Fruit fly (Drosophila melanogaster) whole organism, prepupa: ENCODE results near the gene Paris.

ENCODE experiments used
- CG6276 ChIP-seq: fragments of 200-800 bp; sonication (Bioruptor generic); optimal IDR thresholded peaks from 2 replicates; lab custom pipeline; 2017; ENCODE audit warnings: missing biosample characterization, mild to moderate bottlenecking, missing genetic modification characterization
- CG6854 ChIP-seq: fragments of 200-800 bp; sonication (Bioruptor generic); optimal IDR thresholded peaks from 2 replicates; lab custom pipeline; 2017; ENCODE audit warnings: missing biosample characterization, mild to moderate bottlenecking, missing genetic modification characterization
- CG7368 ChIP-seq: fragments of 200-800 bp; sonication (Bioruptor generic); optimal IDR thresholded peaks from 3 replicates; lab custom pipeline; 2016; ENCODE audit warnings: missing biosample characterization, missing genetic modification characterization
- CG9139 ChIP-seq: fragments of 200-800 bp; sonication (Bioruptor generic); optimal IDR thresholded peaks from 3 replicates; lab custom pipeline; 2017; ENCODE audit warnings: missing biosample characterization, mild to moderate bottlenecking, missing genetic modification characterization
- Eip78C ChIP-seq: fragments of 200-800 bp; sonication (Bioruptor generic); peaks from one replicate; lab custom pipeline; 2016; ENCODE audit warnings: missing biosample characterization, missing genetic modification characterization
- Gug ChIP-seq: fragments of 200-800 bp; sonication (Bioruptor generic); IDR thresholded peaks from 2 replicates; pipeline ENCODE4 v1.3.6; 2022; ENCODE audit warnings: missing biosample characterization, missing genetic modification characterization
- Hr39 ChIP-seq: fragments of 200-800 bp; sonication (Bioruptor generic); optimal IDR thresholded peaks from 2 replicates; lab custom pipeline; 2016; ENCODE audit warnings: missing biosample characterization, missing genetic modification characterization
- achi ChIP-seq: fragments of 200-800 bp; sonication (Bioruptor generic); optimal IDR thresholded peaks from 3 replicates; lab custom pipeline; 2016; ENCODE audit warnings: missing biosample characterization, missing genetic modification characterization
- eg ChIP-seq: fragments of 200-800 bp; sonication (Bioruptor generic); IDR thresholded peaks from 3 replicates; pipeline ENCODE4 v1.3.6; 2022; ENCODE audit warnings: missing biosample characterization, missing genetic modification characterization
- vri ChIP-seq: fragments of 200-800 bp; sonication (Bioruptor generic); optimal IDR thresholded peaks from 3 replicates; lab custom pipeline; 2016; ENCODE audit warnings: missing biosample characterization, mild to moderate bottlenecking, missing genetic modification characterization

- peak; percentile 20 for TF ChIP-seq CG9139 (GFP tag; lab: Kevin White, UChicago)
- peak; percentile 51; the same call in 2 of the 3 replicates for TF ChIP-seq eg (GFP tag; lab: Robert Waterston, UW)
- no peak for TF ChIP-seq CG7368 (GFP tag; lab: Kevin White, UChicago)
- TF ChIP-seq Hr39 (GFP tag; lab: Kevin White, UChicago), result no peak
- TF ChIP-seq vri (GFP tag; lab: Kevin White, UChicago), result no peak
- no peak for TF ChIP-seq CG6854 (GFP tag; lab: Kevin White, UChicago)
- TF ChIP-seq Gug, result 0 out of 2 replicates have a peak, but pooled peaks have one; percentile 21
- peak; percentile 40 for TF ChIP-seq achi (GFP tag; lab: Kevin White, UChicago)
- peak; percentile 4 for TF ChIP-seq CG6276 (GFP tag; lab: Kevin White, UChicago)
- peak; percentile 82 for TF ChIP-seq Eip78C (GFP tag; lab: Kevin White, UChicago)
These were observed 46.5 kb upstream of the Paris start for dm6 chr2L:4416903-4417302.
